Worm (Caenorhabditis elegans): ENCODE data around the gene aass-1.

aass-1 gene

ce11 chrIV:244278-244677 is 665 bp upstream of the aass-1 start:
- TF ChIP-seq snpc-1.2 (GFP tag; IDR thresholded peaks at IDR 0.05) (no peak), skn-1 (tag; optimal IDR thresholded peaks at IDR 0.05) (no peak), Y5F2A.4 (GFP tag; optimal IDR thresholded peaks at IDR 0.05) (no peak)

DNA sequence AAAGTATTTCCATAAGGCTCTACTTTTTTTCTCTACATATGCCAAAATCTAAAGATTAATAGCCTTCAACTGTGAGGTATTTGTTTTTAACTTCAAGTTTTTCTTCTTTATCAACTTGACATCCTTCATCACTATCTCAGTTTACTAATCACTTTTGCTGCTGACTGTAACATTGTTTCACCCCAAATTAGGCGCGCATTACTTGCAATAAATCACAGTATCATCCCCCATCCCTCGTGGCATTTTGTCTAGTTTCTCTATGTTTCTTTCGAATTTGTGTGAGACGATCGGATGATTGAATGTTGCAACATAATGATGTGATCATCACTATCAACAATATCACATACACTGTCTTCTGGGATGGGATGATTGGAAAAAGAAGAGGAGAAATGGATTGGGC is 2.6 kb downstream of the aass-1 start:
- TF ChIP-seq mdl-1 (tag; optimal IDR thresholded peaks at IDR 0.05) (peak; percentile 69 to 95), dmd-6 (GFP tag; IDR thresholded peaks at IDR 0.05) (peak; percentile 13; the same call in 1 of the 2 replicates), unc-62 (GFP tag; optimal IDR thresholded peaks at IDR 0.05 in 1 of 2) (peak in 1 of 2 experiments; percentile 88), unc-62 (tag; optimal IDR thresholded peaks at IDR 0.05) (no peak), ctbp-1 (GFP tag; IDR thresholded peaks at IDR 0.05) (no peak), nhr-77 (tag; optimal IDR thresholded peaks at IDR 0.05) (no peak), lin-13 (GFP tag; optimal IDR thresholded peaks at IDR 0.05) (peak; percentile 2), mxl-3 (GFP tag; optimal IDR thresholded peaks at IDR 0.05) (peak; percentile 73), dmd-8 (GFP tag; IDR thresholded peaks at IDR 0.05) (no peak), zfp-2 (tag; optimal IDR thresholded peaks at IDR 0.05) (no peak), ceh-32 (tag; optimal IDR thresholded peaks at IDR 0.05; ENCODE audit: poor library complexity) (no peak), F26F4.8 (GFP tag; conservative IDR thresholded peaks at IDR 0.05) (no peak), mdt-29 (GFP tag; IDR thresholded peaks at IDR 0.05) (no peak), snpc-1.2 (GFP tag; IDR thresholded peaks at IDR 0.05) (no peak), daf-16 (GFP tag; optimal IDR thresholded peaks at IDR 0.05) (no peak), daf-16 (tag; optimal IDR thresholded peaks at IDR 0.05) (no peak), mes-2 (tag; optimal IDR thresholded peaks at IDR 0.05; ENCODE audit: poor library complexity, severe bottlenecking) (no peak), cey-2 (tag; optimal IDR thresholded peaks at IDR 0.05; ENCODE audit: borderline replicate concordance, insufficient read depth) (peak; percentile 51), tra-1 (GFP tag; IDR thresholded peaks at IDR 0.05) (0 out of 2 replicates have a peak, but pooled peaks have one; percentile 47), sdz-12 (GFP tag; optimal IDR thresholded peaks at IDR 0.05) (no peak), ceh-20 (GFP tag; IDR thresholded peaks at IDR 0.05) (peak; percentile 51; the same call in 1 of the 2 replicates), spr-3 (GFP tag; optimal IDR thresholded peaks at IDR 0.05) (no peak), hlh-11 (tag; optimal IDR thresholded peaks at IDR 0.05) (peak; percentile 66), hlh-30 (tag; optimal IDR thresholded peaks at IDR 0.05; ENCODE audit: insufficient read depth) (peak; percentile 85), nhr-28 (tag; optimal IDR thresholded peaks at IDR 0.05) (peak; percentile 78)

ce11 chrIV:252454-252853 is 7.5 kb downstream of the aass-1 start, which contains the start of gene grl-19:
Gene grl-19, minus strand, starts transcription at chrIV:252554.
- peak; percentile 64 for TF ChIP-seq aha-1 (tag)
- no peak for TF ChIP-seq mdl-1 (tag; optimal IDR thresholded peaks at IDR 0.05)

DNA sequence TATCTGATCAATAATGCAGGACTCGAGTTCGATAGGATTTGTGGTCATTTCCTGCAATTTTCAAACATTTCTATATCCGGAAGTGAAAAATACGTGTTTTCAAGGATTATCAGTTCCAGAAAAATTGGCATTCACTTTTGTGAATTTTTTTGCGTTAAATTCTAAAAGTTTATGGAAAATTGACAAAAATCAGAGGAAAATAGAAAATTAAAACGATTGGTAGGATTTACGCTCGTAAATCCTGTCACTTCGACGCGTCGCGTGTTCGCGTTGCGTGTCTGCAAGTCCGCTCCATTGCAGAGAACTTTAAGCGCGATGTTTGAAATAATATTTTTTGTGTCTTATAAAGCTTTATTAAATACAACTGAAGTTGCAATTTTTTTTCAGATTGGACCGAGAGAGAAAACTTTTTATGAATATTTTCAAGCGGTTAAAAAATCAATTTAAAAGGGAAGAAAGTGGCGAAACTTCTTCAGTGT is 10.5 kb downstream of the aass-1 start, which contains the start of gene rcat-1:
Gene rcat-1 (minus strand): TSS at position 51 of the 479 bp plus-strand sequence.
- peak; percentile 89 for TF ChIP-seq nhr-6 (tag; optimal IDR thresholded peaks at IDR 0.05)
- TF ChIP-seq ctbp-1 (GFP tag; IDR thresholded peaks at IDR 0.05), result no peak
- no peak for TF ChIP-seq egl-27 (tag; optimal IDR thresholded peaks at IDR 0.05)
- no peak for TF ChIP-seq lin-29 (GFP tag; IDR thresholded peaks at IDR 0.05)
- peak in 1 of 2 experiments; percentile 61 for TF ChIP-seq hif-1 (tag; optimal IDR thresholded peaks at IDR 0.05)
- TF ChIP-seq hlh-11 (tag; optimal IDR thresholded peaks at IDR 0.05), result peak; percentile 1
- peak in 1 of 2 experiments; percentile 55 for TF ChIP-seq mdl-1 (tag; optimal IDR thresholded peaks at IDR 0.05)
- TF ChIP-seq unc-130 (GFP tag; optimal IDR thresholded peaks at IDR 0.05), result no peak
- TF ChIP-seq F37D6.2 (tag; optimal IDR thresholded peaks at IDR 0.05), result no peak
- TF ChIP-seq F49E8.2 (tag; optimal IDR thresholded peaks at IDR 0.05; ENCODE audit: borderline replicate concordance), result no peak
- no peak for TF ChIP-seq snpc-4 (tag; optimal IDR thresholded peaks at IDR 0.05)
- no peak for TF ChIP-seq mdt-29 (GFP tag; IDR thresholded peaks at IDR 0.05)
- TF ChIP-seq lim-7 (GFP tag; IDR thresholded peaks at IDR 0.05), result no peak
- peak; percentile 49; the same call in 1 of the 2 replicates for TF ChIP-seq hmg-1.1 (GFP tag; IDR thresholded peaks at IDR 0.05)
- TF ChIP-seq madf-9 (GFP tag; conservative IDR thresholded peaks at IDR 0.05), result no peak
- TF ChIP-seq jun-1 (tag; optimal IDR thresholded peaks at IDR 0.05), result no peak
- no peak for TF ChIP-seq aly-2 (tag; optimal IDR thresholded peaks at IDR 0.05)
- TF ChIP-seq pha-4 (GFP tag; IDR thresholded peaks at IDR 0.05), result no peak
- no peak for TF ChIP-seq pha-4 (tag; optimal IDR thresholded peaks at IDR 0.05)
- 0 out of 2 replicates have a peak, but pooled peaks have one; percentile 12 for TF ChIP-seq php-3 (GFP tag; IDR thresholded peaks at IDR 0.05)
- TF ChIP-seq duxl-1 (tag; optimal IDR thresholded peaks at IDR 0.05; ENCODE audit: poor library complexity), result no peak
- TF ChIP-seq ceh-44 (GFP tag; IDR thresholded peaks at IDR 0.05), result no peak
